Fruit fly (Drosophila melanogaster) whole organism, adult: ENCODE results near the gene CG33689.

Experiments used
- CG11617 ChIP-seq: fragments of 200-800 bp; sonication (Bioruptor generic); optimal IDR thresholded peaks from 2 replicates; lab custom pipeline; 2017; ENCODE audit warnings: mild to moderate bottlenecking, missing biosample characterization, missing genetic modification reagents, missing genetic modification characterization
- CG12768 ChIP-seq: fragments of 200-800 bp; sonication (Bioruptor generic); optimal IDR thresholded peaks from 2 replicates; lab custom pipeline; 2017; ENCODE audit warnings: missing biosample characterization, missing genetic modification characterization, mild to moderate bottlenecking, moderate library complexity, missing genetic modification reagents
- CG14711 ChIP-seq: fragments of 200-800 bp; sonication (Bioruptor generic); optimal IDR thresholded peaks from 2 replicates; lab custom pipeline; 2018; ENCODE audit warnings: missing biosample characterization, mild to moderate bottlenecking, missing genetic modification characterization, moderate library complexity
- CG1620 ChIP-seq: fragments of 200-800 bp; sonication (Bioruptor generic); optimal IDR thresholded peaks from 2 replicates; lab custom pipeline; 2016; ENCODE audit warnings: missing biosample characterization, missing genetic modification characterization
- CG33017 ChIP-seq: fragments of 200-800 bp; sonication (Bioruptor generic); optimal IDR thresholded peaks from 2 replicates; lab custom pipeline; 2018; ENCODE audit warnings: missing biosample characterization, mild to moderate bottlenecking, missing genetic modification characterization, moderate library complexity
- CG5204 ChIP-seq: fragments of 200-800 bp; sonication (Bioruptor generic); optimal IDR thresholded peaks from 2 replicates; lab custom pipeline; 2016; ENCODE audit warnings: missing biosample characterization, missing genetic modification characterization
- CG7045 ChIP-seq: fragments of 200-800 bp; sonication (Bioruptor generic); optimal IDR thresholded peaks from 2 replicates; lab custom pipeline; 2017; ENCODE audit warnings: missing biosample characterization, mild to moderate bottlenecking, missing genetic modification characterization
- CG7101 ChIP-seq: fragments of 200-800 bp; sonication (Bioruptor generic); optimal IDR thresholded peaks from 2 replicates; lab custom pipeline; 2018; ENCODE audit warnings: missing biosample characterization, mild to moderate bottlenecking, missing genetic modification characterization, moderate library complexity
- Clk ChIP-seq: fragments of 200-800 bp; sonication (Bioruptor generic); optimal IDR thresholded peaks from 2 replicates; lab custom pipeline; 2017; ENCODE audit warnings: missing biosample characterization, missing genetic modification characterization
- Crg-1 ChIP-seq: fragments of 200-800 bp; sonication (Bioruptor generic); optimal IDR thresholded peaks from 2 replicates; lab custom pipeline; 2016; ENCODE audit warnings: missing biosample characterization, missing genetic modification characterization
- Hr96 ChIP-seq: fragments of 200-800 bp; sonication (Bioruptor generic); optimal IDR thresholded peaks from 2 replicates; lab custom pipeline; 2016; ENCODE audit warnings: missing biosample characterization, missing genetic modification characterization
- Mnt ChIP-seq: fragments of 200-800 bp; sonication (Bioruptor generic); optimal IDR thresholded peaks from 2 replicates; lab custom pipeline; 2016; ENCODE audit warnings: missing biosample characterization, mild to moderate bottlenecking, missing genetic modification characterization
- bab1 ChIP-seq: fragments of 200-800 bp; sonication (Bioruptor generic); optimal IDR thresholded peaks from 3 replicates; lab custom pipeline; 2019; ENCODE audit warnings: missing biosample characterization, mild to moderate bottlenecking, missing genetic modification characterization, moderate library complexity
- cic ChIP-seq: fragments of 200-800 bp; sonication (Bioruptor generic); optimal IDR thresholded peaks from 2 replicates; lab custom pipeline; 2017; ENCODE audit warnings: missing biosample characterization, mild to moderate bottlenecking, missing genetic modification characterization, moderate library complexity
- cnc ChIP-seq, 2 experiments: fragments of >200 bp; optimal IDR thresholded peaks; 2 replicates each; lab custom pipeline; 2017
- kay ChIP-seq: fragments of 200-800 bp; sonication (Bioruptor generic); peaks from one replicate; lab custom pipeline; 2016; ENCODE audit warnings: missing biosample characterization, missing genetic modification characterization, borderline replicate concordance
- ovo ChIP-seq: fragments of 200-800 bp; sonication (Bioruptor generic); optimal IDR thresholded peaks from 2 replicates; lab custom pipeline; 2016; ENCODE audit warnings: missing biosample characterization, missing genetic modification characterization
- pad ChIP-seq: fragments of 200-800 bp; sonication (Bioruptor generic); optimal IDR thresholded peaks from 3 replicates; lab custom pipeline; 2017; ENCODE audit warnings: missing biosample characterization, missing genetic modification characterization, mild to moderate bottlenecking, moderate library complexity, missing genetic modification reagents
- tj ChIP-seq: fragments of 200-800 bp; sonication (Bioruptor generic); optimal IDR thresholded peaks from 3 replicates; lab custom pipeline; 2017; ENCODE audit warnings: missing biosample characterization, mild to moderate bottlenecking, missing genetic modification characterization, moderate library complexity
- toe ChIP-seq: fragments of 200-800 bp; sonication (Bioruptor generic); optimal IDR thresholded peaks from 2 replicates; lab custom pipeline; 2016; ENCODE audit warnings: missing biosample characterization, missing genetic modification characterization

Gene CG33689

DNA sequence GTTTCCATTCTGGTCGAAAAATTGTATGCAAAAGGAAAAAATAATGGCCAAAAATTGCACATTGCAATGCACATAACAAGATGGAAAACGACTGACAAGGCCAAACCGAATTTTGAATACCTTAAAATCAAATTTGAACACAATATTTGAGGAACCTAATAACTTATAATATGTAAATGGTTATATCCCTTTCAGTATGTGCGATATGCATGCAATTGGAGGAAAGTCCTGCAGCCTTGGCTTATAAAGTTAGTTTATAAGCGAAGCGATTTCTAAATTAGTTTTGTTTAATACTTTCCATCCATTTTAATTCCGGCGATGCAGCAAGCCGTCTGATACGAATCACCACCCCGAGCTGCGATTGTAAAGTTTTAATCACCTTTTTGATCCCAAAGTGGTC lies 25.1 kb downstream of the CG33689 start:
- no peak for TF ChIP-seq CG7045 (GFP tag; lab: Kevin White, UChicago)
- no peak for TF ChIP-seq cic
- no peak for TF ChIP-seq pad
- no peak for TF ChIP-seq Hr96
- no peak for TF ChIP-seq cnc (optimal IDR thresholded peaks at IDR 0.05; lab: Kevin White, UChicago)
- TF ChIP-seq toe (GFP tag; lab: Kevin White, UChicago) = no peak
- TF ChIP-seq Crg-1 (GFP tag; lab: Kevin White, UChicago) = no peak
- TF ChIP-seq CG14711 (tag; lab: Kevin White, UChicago) = no peak
- TF ChIP-seq CG7101 (tag; lab: Kevin White, UChicago) = no peak

DNA sequence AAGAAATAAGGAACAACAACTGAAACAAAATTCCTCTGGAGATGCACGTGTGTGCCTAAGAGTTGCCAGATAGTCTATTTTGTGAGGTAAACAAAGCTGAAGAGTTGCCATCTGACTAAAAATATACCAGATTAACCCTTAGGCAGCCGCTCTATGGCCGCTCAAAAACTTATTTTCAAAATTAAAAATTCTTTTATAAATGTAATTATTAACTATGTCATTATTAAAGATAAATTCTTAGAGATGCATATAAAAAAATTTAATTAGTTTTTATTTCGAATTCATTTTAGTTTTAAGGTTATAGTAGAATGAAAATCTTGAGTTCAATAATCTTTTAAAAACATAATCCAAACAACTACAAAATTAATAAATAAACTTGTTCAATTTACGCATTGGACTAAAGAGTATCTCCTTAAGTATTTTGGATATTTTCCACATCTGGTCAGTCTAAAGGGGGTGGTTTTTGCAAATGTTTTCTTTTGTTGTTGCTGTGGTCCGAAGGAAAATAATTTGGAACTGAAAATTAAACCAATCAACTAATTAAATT lies 28.7 kb downstream of the CG33689 start, which contains the start of gene Tmx3:
Gene Tmx3 (plus strand): TSS at position 442 of the 547 bp plus-strand sequence.
- TF ChIP-seq Hr96 = no peak
- peak; percentile 43 for TF ChIP-seq cic
- peak; percentile 36 for TF ChIP-seq Clk
- TF ChIP-seq CG12768 (GFP tag; lab: Kevin White, UChicago) = peak; percentile 76
- TF ChIP-seq CG7045 (GFP tag; lab: Kevin White, UChicago) = peak; percentile 86
- peak; percentile 52 for TF ChIP-seq ovo (GFP tag; lab: Kevin White, UChicago)
- TF ChIP-seq bab1 (GFP tag; lab: Kevin White, UChicago) = peak; percentile 75
- peak; percentile 13 for TF ChIP-seq kay (GFP tag; lab: Kevin White, UChicago)
- peak; percentile 62 for TF ChIP-seq CG5204
- TF ChIP-seq CG7101 (tag; lab: Kevin White, UChicago) = peak; percentile 93
- peak; percentile 54 for TF ChIP-seq tj (GFP tag; lab: Kevin White, UChicago)
- peak; percentile 92 for TF ChIP-seq CG33017 (tag; lab: Kevin White, UChicago)
- TF ChIP-seq toe (GFP tag; lab: Kevin White, UChicago) = peak; percentile 70
- TF ChIP-seq CG1620 (GFP tag; lab: Kevin White, UChicago) = peak; percentile 69
- TF ChIP-seq pad = peak; percentile 58
- peak; percentile 81 for TF ChIP-seq CG11617
- TF ChIP-seq Crg-1 (GFP tag; lab: Kevin White, UChicago) = peak; percentile 85
- no peak for TF ChIP-seq cnc (optimal IDR thresholded peaks at IDR 0.05; lab: Kevin White, UChicago)
- TF ChIP-seq Mnt (GFP tag; lab: Kevin White, UChicago) = peak; percentile 98
- TF ChIP-seq CG14711 (tag; lab: Kevin White, UChicago) = peak; percentile 89

DNA sequence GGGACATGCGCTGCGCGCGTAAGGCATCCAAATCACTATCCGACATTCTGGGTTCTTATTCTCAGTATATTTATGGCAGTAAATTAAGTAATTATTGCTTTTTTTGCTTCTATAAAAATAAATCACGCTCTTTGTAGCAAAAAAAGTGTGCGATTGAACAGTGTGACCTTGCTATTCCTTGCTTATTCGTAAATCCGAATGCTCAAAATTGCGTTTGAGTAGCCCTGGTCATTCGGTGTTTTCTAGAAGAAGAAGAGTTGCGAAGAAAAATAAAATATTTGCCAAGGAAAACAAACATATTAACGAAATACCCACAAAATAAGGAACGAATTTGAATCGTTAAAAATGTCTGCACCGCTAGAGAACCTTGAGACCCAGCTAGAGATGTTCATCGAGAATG lies 31.8 kb downstream of the CG33689 start, which contains the start of the genes PDCD-5 and MED10:
Gene PDCD-5 (minus strand): TSS at position 182 of the 400 bp plus-strand sequence.
Gene MED10 (plus strand): TSS at position 228 of the 400 bp plus-strand sequence.
- TF ChIP-seq CG5204 (no peak), ovo (GFP tag; lab: Kevin White, UChicago) (no peak), CG1620 (GFP tag; lab: Kevin White, UChicago) (peak; percentile 19), CG7101 (tag; lab: Kevin White, UChicago) (peak; percentile 11), CG14711 (tag; lab: Kevin White, UChicago) (peak; percentile 40), tj (GFP tag; lab: Kevin White, UChicago) (no peak), pad (no peak), toe (GFP tag; lab: Kevin White, UChicago) (no peak), Hr96 (no peak), Mnt (GFP tag; lab: Kevin White, UChicago) (peak; percentile 54), cnc (optimal IDR thresholded peaks at IDR 0.05; lab: Kevin White, UChicago) (no peak), Crg-1 (GFP tag; lab: Kevin White, UChicago) (no peak), CG7045 (GFP tag; lab: Kevin White, UChicago) (no peak), bab1 (GFP tag; lab: Kevin White, UChicago) (peak; percentile 70), CG12768 (GFP tag; lab: Kevin White, UChicago) (no peak), cic (peak; percentile 28), CG33017 (tag; lab: Kevin White, UChicago) (no peak), Clk (no peak), CG11617 (no peak)

DNA sequence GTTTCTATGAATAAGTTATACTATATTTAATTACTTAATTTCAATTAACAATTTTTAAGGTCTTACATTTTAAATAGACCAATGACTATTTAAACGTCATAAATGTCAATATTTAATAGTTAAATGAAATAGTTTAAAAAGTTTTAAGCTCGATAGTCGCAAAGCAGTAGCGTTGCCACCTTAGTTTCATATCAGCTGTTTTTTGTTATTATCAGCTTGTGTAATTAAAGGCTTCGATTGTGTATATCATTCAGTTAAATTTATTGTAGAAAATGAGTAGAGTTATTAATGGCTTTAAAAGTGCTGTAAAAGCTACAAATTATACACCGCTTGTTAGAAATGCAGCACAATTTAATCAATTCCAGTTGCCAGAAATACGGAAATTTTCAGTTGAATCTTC lies 32.9 kb downstream of the CG33689 start, which contains the start of gene Hsc20:
Gene Hsc20 (plus strand): TSS at position 204 of the 400 bp plus-strand sequence.
- TF ChIP-seq CG5204 (no peak), bab1 (GFP tag; lab: Kevin White, UChicago) (peak; percentile 10), kay (GFP tag; lab: Kevin White, UChicago) (peak; percentile 9)

DNA sequence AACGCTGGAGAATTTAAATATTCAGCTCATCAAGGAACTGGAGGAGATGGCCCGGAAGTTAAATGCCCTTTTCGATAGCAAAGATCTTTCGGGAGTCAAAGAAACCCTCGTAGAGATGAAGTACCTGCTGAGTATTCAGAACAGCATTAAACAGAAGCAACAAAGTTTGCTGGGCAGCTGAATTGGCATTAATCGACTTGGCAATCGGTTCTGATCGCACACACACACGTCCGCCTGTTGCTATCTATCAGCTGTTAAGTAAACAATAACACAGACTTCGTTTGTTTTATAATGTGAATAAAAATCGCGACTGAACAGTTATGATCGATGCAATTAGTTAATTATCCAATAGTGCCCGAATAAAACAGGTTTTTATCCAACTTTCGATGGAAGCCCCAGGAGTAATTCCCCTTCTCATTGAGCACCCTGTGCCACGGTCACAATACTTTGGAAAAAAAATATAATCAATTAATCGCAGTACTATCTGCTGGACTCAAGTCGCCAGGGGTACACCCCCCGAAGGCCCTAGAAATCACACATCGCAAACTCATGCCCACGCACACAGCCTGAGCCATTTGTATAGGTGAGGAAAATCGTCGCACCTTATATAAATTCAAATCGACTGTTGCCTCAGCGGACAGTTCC lies 33.9 kb downstream of the CG33689 start:
- TF ChIP-seq kay (GFP tag; lab: Kevin White, UChicago) = peak; percentile 89
- TF ChIP-seq CG7045 (GFP tag; lab: Kevin White, UChicago) = peak; percentile 16
- TF ChIP-seq toe (GFP tag; lab: Kevin White, UChicago) = peak; percentile 21
- TF ChIP-seq Crg-1 (GFP tag; lab: Kevin White, UChicago) = no peak
- no peak for TF ChIP-seq CG1620 (GFP tag; lab: Kevin White, UChicago)
- TF ChIP-seq bab1 (GFP tag; lab: Kevin White, UChicago) = no peak
- no peak for TF ChIP-seq Hr96
- peak; percentile 61 for TF ChIP-seq CG11617
- TF ChIP-seq CG14711 (tag; lab: Kevin White, UChicago) = peak; percentile 23
- peak in 1 of 2 experiments; percentile 53 for TF ChIP-seq cnc (optimal IDR thresholded peaks at IDR 0.05; lab: Kevin White, UChicago)
- TF ChIP-seq CG7101 (tag; lab: Kevin White, UChicago) = peak; percentile 48
- TF ChIP-seq ovo (GFP tag; lab: Kevin White, UChicago) = peak; percentile 34
- TF ChIP-seq pad = no peak
- TF ChIP-seq CG33017 (tag; lab: Kevin White, UChicago) = peak; percentile 28
- TF ChIP-seq Mnt (GFP tag; lab: Kevin White, UChicago) = peak; percentile 43
- TF ChIP-seq tj (GFP tag; lab: Kevin White, UChicago) = peak; percentile 79
- peak; percentile 65 for TF ChIP-seq cic
- TF ChIP-seq Clk = no peak
- TF ChIP-seq CG5204 = no peak
- peak; percentile 70 for TF ChIP-seq CG12768 (GFP tag; lab: Kevin White, UChicago)
